Worm (Caenorhabditis elegans) whole organism, L4 larva: ENCODE results near the gene suex-2.

Source experiments
- ZK337.2 ChIP-seq: fragments of 200-800 bp; sonication (Bioruptor generic); IDR thresholded peaks from 2 replicates; pipeline ENCODE4 v1.3.6; 2022; ENCODE audit warnings: missing genetic modification reagents, missing genetic modification characterization, missing compliant biosample characterization
- ceh-32 ChIP-seq: sonication (generic microtip); optimal IDR thresholded peaks from 2 replicates; lab custom pipeline; 2016; ENCODE audit warnings: mild to moderate bottlenecking, missing genetic modification characterization, missing compliant biosample characterization; ENCODE audit not compliant: poor library complexity
- ceh-82 ChIP-seq: sonication (generic microtip); optimal IDR thresholded peaks from 2 replicates; lab custom pipeline; 2017; ENCODE audit warnings: missing biosample characterization, missing genetic modification characterization
- ces-1 ChIP-seq: fragments of 150-350 bp; sonication (generic microtip); optimal IDR thresholded peaks from 4 replicates; lab custom pipeline; 2014; ENCODE audit warnings: missing biosample characterization, missing genetic modification reagents, missing genetic modification characterization
- dmd-6 ChIP-seq: fragments of 200-800 bp; sonication (Bioruptor generic); IDR thresholded peaks from 2 replicates; pipeline ENCODE4 v1.3.6; 2022; ENCODE audit warnings: missing genetic modification reagents, missing genetic modification characterization, missing compliant biosample characterization
- fos-1 ChIP-seq: fragments of 150-350 bp; optimal IDR thresholded peaks from 2 replicates; lab custom pipeline; 2014; ENCODE audit warnings: missing biosample characterization, missing genetic modification characterization
- nhr-10 ChIP-seq: fragments of 150-350 bp; optimal IDR thresholded peaks from 2 replicates; lab custom pipeline; 2014; ENCODE audit warnings: missing biosample characterization, missing genetic modification characterization
- nhr-77 ChIP-seq: fragments of 150-350 bp; optimal IDR thresholded peaks from 2 replicates; lab custom pipeline; 2014; ENCODE audit warnings: missing biosample characterization, missing genetic modification characterization
- pha-4 ChIP-seq, 2 experiments: fragments of 150-350 bp in 1 of 2; fragments of 200-800 bp in 1 of 2; sonication (Bioruptor generic) in 1 of 2; IDR thresholded peaks in 1 of 2; optimal IDR thresholded peaks in 1 of 2; 2 replicates each; pipeline versions ENCODE4 v1.3.6 to Lab custom; 2014 to 2022; ENCODE audit warnings: missing genetic modification characterization in 2 of 2, missing genetic modification reagents in 2 of 2, missing biosample characterization in 1 of 2, missing compliant biosample characterization in 1 of 2
- snpc-1.2 ChIP-seq: fragments of 200-800 bp; sonication (Bioruptor generic); IDR thresholded peaks from 2 replicates; pipeline ENCODE4 v1.3.6; 2022; ENCODE audit warnings: missing genetic modification reagents, missing genetic modification characterization, missing compliant biosample characterization
- unc-39 ChIP-seq: sonication (generic microtip); optimal IDR thresholded peaks from 2 replicates; lab custom pipeline; 2017; ENCODE audit warnings: missing biosample characterization, missing genetic modification characterization
- unc-62 ChIP-seq, 3 experiments: fragments of 150-350 bp in 1 of 3; sonication (generic microtip); optimal IDR thresholded peaks in 2 of 3; peaks in 1 of 3; 1 replicate in 1 of 3; 2 replicates in 2 of 3; lab custom pipeline; 2014 to 2017; ENCODE audit warnings: missing biosample characterization in 3 of 3, missing genetic modification characterization in 3 of 3, missing genetic modification reagents in 3 of 3, missing genotype in 1 of 3
- zip-2 ChIP-seq: fragments of 150-350 bp; optimal IDR thresholded peaks from 2 replicates; lab custom pipeline; 2014; ENCODE audit warnings: missing biosample characterization, missing genetic modification characterization
- ztf-11 ChIP-seq: fragments of 150-350 bp; optimal IDR thresholded peaks from 2 replicates; lab custom pipeline; 2014; ENCODE audit warnings: missing biosample characterization, missing genetic modification characterization

DNA sequence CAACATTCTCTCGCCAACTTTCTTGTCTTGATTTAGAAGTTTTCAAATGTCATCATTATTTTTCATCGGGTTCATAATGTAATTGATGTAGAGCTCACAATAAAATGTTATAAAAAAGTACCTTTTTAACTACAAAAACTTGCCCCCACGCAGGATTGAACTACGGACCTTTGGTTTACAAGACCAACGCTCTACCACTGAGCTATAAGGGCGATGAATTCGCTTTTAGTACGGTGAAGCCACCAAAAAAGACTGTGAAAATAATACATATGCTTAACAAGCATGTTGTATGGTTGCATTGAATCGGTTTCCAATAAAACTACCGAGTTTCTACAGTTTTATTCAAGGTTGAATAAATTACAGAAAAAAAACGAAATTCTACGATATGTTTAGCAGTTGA lies 32.6 kb downstream of the suex-2 start:
- no peak for TF ChIP-seq ces-1 (GFP tag; lab: Kevin White, UChicago)
- no peak for TF ChIP-seq fos-1
- TF ChIP-seq pha-4 (GFP tag; IDR thresholded peaks at IDR 0.05; lab: Robert Waterston, UW), result no peak
- no peak for TF ChIP-seq pha-4 (tag; optimal IDR thresholded peaks at IDR 0.05; lab: Kevin White, UChicago)
- TF ChIP-seq dmd-6, result no peak
- no peak for TF ChIP-seq ceh-82 (tag; lab: Kevin White, UChicago)
- no peak for TF ChIP-seq snpc-1.2
- no peak for TF ChIP-seq unc-39 (tag; lab: Kevin White, UChicago)
- no peak for TF ChIP-seq unc-62 (GFP tag; optimal IDR thresholded peaks at IDR 0.05 in 1 of 2; lab: Kevin White, UChicago)
- TF ChIP-seq unc-62 (tag; optimal IDR thresholded peaks at IDR 0.05; lab: Kevin White, UChicago), result no peak
- TF ChIP-seq ztf-11 (tag; lab: Kevin White, UChicago), result no peak
- TF ChIP-seq nhr-77 (tag; lab: Kevin White, UChicago), result no peak
- TF ChIP-seq ceh-32 (tag; lab: Kevin White, UChicago), result no peak
- TF ChIP-seq nhr-10, result no peak
- TF ChIP-seq zip-2 (tag; lab: Kevin White, UChicago), result no peak
- no peak for TF ChIP-seq ZK337.2 (GFP tag; lab: Robert Waterston, UW)
